Worm (Caenorhabditis elegans): Measurements from ENCODE around the gene wrt-9.

Gene wrt-9

DNA sequence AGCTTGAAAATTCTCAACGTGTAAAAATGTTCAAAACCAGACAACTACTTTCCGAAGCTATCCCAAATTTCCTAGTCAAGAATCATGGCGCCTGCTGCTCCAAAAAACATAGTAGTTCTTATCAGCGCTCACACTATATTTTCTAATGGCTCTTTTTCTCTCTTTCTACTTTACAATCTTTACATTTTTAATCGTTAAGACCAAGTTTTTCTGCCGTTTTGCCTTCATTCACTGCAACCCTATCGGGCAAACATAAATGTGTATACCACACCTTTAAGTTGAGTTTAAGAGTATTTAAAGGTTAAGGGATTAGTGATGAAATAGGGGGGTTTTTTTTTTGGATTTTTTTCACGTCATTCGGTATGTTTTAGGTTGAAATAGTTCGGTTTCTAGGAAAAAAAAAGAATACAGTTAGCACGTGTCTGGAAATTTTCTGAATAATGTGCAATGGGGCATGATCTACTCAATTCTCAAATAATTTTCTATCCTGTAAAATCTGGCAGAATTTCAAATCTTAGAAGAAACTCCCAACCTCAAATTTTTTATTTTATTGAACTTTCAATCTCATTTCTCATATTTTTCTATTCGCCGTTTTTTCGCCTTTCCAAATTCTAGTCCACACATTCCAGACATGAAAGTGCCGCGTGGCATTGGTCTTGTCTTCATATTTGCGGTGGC, 29.4 kb upstream of the wrt-9 start, which contains the start of gene K06A9.1:
Gene K06A9.1 (plus strand): TSS at position 628 of the 678 bp plus-strand sequence.
- no peak for TF ChIP-seq ets-7 (tag; optimal IDR thresholded peaks at IDR 0.05)
- TF ChIP-seq tbx-11 (GFP tag; IDR thresholded peaks at IDR 0.05) = no peak
- TF ChIP-seq pes-1 (GFP tag; IDR thresholded peaks at IDR 0.05) = no peak
- TF ChIP-seq sea-1 (GFP tag; conservative IDR thresholded peaks at IDR 0.05) = no peak
- no peak for TF ChIP-seq scrt-1 (GFP tag; IDR thresholded peaks at IDR 0.05)

DNA sequence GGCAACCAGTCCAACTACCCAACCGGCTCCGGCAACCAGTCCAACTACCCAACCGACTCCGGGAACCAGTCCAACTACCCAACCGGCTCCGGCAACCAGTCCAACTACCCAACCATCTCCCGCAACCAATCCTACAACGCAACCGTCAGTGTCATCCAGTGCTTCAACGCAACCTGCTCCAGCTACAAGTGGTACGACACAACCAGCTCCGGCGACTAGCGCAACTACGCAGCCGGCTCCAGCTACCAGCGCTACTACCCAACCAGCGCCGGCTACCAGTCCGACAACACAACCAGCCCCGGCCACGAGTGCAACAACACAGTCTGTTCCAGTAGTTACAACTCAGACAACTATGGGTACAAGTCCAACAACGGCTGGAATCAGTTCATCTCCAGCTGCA, 27.3 kb upstream of the wrt-9 start:
- TF ChIP-seq hmbx-1 (tag; optimal IDR thresholded peaks at IDR 0.05) (no peak), F13C5.2 (tag; optimal IDR thresholded peaks at IDR 0.05) (no peak), pes-1 (GFP tag; IDR thresholded peaks at IDR 0.05) (no peak)

DNA sequence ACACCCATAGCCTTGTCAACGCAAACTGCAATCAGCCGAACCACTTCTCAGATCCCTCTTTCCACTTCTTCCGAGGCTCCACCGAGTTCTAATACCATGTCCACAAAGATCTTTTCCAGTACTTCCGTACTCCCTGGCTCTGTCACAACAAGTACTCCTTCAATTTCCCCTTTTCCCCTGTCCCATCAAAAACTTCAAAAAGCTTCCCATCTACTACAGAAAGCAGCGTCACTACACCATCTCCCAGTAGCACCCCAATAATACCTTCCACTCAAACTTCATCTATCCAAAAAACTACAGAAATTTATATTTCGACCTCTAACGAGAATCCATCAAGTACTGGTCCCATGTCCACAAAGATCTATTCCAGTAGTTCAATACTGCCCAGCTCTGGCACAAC, 19.5 kb upstream of the wrt-9 start:
- TF ChIP-seq aly-1 (tag; optimal IDR thresholded peaks at IDR 0.05) (no peak), hmg-4 (GFP tag; optimal IDR thresholded peaks at IDR 0.05) (no peak), F13C5.2 (tag; optimal IDR thresholded peaks at IDR 0.05) (no peak), hnd-1 (tag; optimal IDR thresholded peaks at IDR 0.05) (no peak), B0310.2 (tag; optimal IDR thresholded peaks at IDR 0.05) (no peak), tra-4 (tag; optimal IDR thresholded peaks at IDR 0.05) (no peak), sea-1 (GFP tag; conservative IDR thresholded peaks at IDR 0.05) (no peak), tbx-37 (GFP tag; conservative IDR thresholded peaks at IDR 0.05) (no peak), ama-1 (optimal IDR thresholded peaks at IDR 0.05) (no peak)

DNA sequence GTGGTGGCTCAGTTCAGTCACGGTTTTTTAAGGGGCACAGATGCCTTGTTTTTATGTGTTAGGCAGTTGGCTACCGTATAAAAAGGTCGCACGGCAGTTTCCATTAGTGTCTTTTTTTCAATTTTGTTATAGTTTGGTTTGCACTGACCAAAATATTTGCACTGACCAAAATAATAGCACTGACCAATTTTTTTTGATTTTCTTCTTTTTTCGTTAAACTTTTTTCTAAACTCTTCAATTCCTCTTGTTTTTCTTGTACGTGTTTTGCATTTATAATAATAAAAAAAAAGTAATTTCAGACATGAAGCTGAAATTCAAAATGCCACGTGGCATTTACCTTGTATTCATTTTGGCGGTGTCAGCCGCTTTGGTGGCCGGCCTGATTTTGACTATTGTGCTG, 8.1 kb upstream of the wrt-9 start, which contains the start of gene H02F09.3:
Gene H02F09.3 (plus strand): TSS at position 301 of the 400 bp plus-strand sequence.
- TF ChIP-seq scrt-1 (GFP tag; IDR thresholded peaks at IDR 0.05) (no peak), ceh-13 (GFP tag; optimal IDR thresholded peaks at IDR 0.05) (no peak), ceh-36 (tag; optimal IDR thresholded peaks at IDR 0.05) (no peak), hmg-4 (GFP tag; optimal IDR thresholded peaks at IDR 0.05) (no peak), tra-4 (tag; optimal IDR thresholded peaks at IDR 0.05) (no peak), hnd-1 (tag; optimal IDR thresholded peaks at IDR 0.05) (no peak), hmbx-1 (tag; optimal IDR thresholded peaks at IDR 0.05) (no peak), aly-1 (tag; optimal IDR thresholded peaks at IDR 0.05) (no peak), B0310.2 (tag; optimal IDR thresholded peaks at IDR 0.05) (no peak), ets-7 (tag; optimal IDR thresholded peaks at IDR 0.05) (no peak), pes-1 (GFP tag; IDR thresholded peaks at IDR 0.05) (no peak), F13C5.2 (tag; optimal IDR thresholded peaks at IDR 0.05) (no peak), tbx-37 (GFP tag; conservative IDR thresholded peaks at IDR 0.05) (no peak), sea-1 (GFP tag; conservative IDR thresholded peaks at IDR 0.05) (no peak), ama-1 (optimal IDR thresholded peaks at IDR 0.05) (no peak), flt-1 (GFP tag; IDR thresholded peaks at IDR 0.05) (no peak), tbx-11 (GFP tag; IDR thresholded peaks at IDR 0.05) (no peak)

DNA sequence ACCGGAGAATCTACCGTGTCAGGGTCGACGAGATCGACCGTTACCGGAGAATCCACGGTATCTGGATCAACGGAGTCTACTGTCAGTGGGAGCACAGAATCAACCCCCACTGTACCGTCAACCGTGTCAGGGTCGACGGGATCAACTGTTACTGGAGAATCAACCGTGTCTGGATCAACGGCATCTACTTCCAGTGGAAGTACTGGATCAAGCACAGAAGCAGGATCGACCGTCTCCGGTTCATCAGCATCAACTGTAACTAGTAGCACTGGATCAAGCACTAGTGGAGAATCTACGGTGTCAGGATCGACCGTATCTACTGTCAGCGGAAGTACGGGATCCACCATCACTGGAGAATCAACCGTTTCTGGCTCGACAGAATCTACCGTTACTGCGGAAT, 4.5 kb upstream of the wrt-9 start, which contains the start of gene H02F09.2:
Gene H02F09.2 (plus strand): TSS at position 301 of the 400 bp plus-strand sequence.
- TF ChIP-seq F13C5.2 (tag; optimal IDR thresholded peaks at IDR 0.05) = no peak
- TF ChIP-seq tbx-37 (GFP tag; conservative IDR thresholded peaks at IDR 0.05) = no peak
- no peak for TF ChIP-seq hnd-1 (tag; optimal IDR thresholded peaks at IDR 0.05)

DNA sequence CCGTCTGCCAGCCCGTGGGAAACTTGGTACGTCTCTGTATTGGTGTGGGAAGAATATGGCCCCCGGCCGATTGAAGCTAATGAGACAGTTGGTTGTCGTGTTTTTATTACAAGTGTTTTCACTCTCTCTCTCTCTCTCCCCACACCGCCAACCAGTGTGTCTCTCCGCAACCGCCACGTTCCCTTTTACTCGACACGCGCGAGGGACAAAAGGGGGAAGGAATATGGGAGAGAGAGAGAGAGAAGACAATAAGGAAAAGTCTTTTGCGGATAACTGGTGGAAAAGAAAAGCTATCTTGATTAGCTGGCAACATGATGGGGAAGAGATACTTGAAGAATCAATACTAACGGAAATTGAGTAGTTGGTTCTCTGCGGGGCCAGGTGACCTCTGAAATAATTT, 2.2 kb downstream of the wrt-9 start:
- TF ChIP-seq sea-1 (GFP tag; conservative IDR thresholded peaks at IDR 0.05) = 0 out of 2 replicates have a peak, but pooled peaks have one; percentile 50
- peak; percentile 5 for TF ChIP-seq F13C5.2 (tag; optimal IDR thresholded peaks at IDR 0.05)
- TF ChIP-seq ceh-36 (tag; optimal IDR thresholded peaks at IDR 0.05) = peak; percentile 8
- no peak for TF ChIP-seq ceh-13 (GFP tag; optimal IDR thresholded peaks at IDR 0.05)
- TF ChIP-seq hmg-4 (GFP tag; optimal IDR thresholded peaks at IDR 0.05) = peak; percentile 36

DNA sequence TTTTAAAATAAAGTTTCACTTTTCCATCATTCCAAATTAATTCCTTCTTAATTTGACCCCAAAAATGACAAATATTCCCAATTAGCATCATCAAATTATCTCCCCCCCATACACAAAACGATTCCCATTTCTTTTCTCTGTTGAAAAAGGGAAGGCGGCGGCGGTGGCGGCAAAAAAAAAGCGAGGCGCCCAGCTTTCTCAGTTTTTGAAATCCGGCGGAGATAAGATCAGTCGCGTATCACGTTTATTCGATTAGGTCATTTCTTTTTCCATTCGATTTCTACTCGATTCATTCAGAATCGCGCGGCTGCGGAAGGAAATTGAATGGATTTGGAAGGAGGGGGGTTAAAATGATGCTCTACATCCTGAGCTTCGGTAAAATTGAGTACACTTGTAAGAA, 7.5 kb downstream of the wrt-9 start:
- TF ChIP-seq ama-1 (optimal IDR thresholded peaks at IDR 0.05) (no peak), sea-1 (GFP tag; conservative IDR thresholded peaks at IDR 0.05) (no peak), hmg-4 (GFP tag; optimal IDR thresholded peaks at IDR 0.05) (no peak), scrt-1 (GFP tag; IDR thresholded peaks at IDR 0.05) (no peak), F13C5.2 (tag; optimal IDR thresholded peaks at IDR 0.05) (no peak), B0310.2 (tag; optimal IDR thresholded peaks at IDR 0.05) (no peak), tbx-11 (GFP tag; IDR thresholded peaks at IDR 0.05) (no peak), tbx-37 (GFP tag; conservative IDR thresholded peaks at IDR 0.05) (no peak), aly-1 (tag; optimal IDR thresholded peaks at IDR 0.05) (no peak), ets-7 (tag; optimal IDR thresholded peaks at IDR 0.05) (no peak), ceh-36 (tag; optimal IDR thresholded peaks at IDR 0.05) (no peak), hmbx-1 (tag; optimal IDR thresholded peaks at IDR 0.05) (no peak)

DNA sequence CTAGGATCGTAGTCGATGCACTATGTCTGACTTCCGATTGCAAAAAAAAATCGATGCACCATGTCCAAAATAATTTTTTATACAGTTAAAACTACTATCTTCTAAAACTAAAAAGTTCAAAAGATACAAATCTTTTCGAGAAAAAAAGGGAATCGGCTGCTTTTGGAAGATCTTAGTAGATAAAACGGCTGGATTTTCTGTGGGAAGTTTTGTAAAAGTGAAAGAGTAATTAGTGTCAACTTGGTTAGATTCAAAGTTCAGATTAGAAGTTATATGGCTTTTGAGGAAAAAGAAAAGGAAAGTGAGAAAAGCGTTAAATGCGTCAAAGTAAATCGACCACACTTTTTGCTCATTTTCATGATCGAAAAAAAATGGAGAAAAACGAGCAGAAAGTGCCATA, 10.6 kb downstream of the wrt-9 start:
- TF ChIP-seq pes-1 (GFP tag; IDR thresholded peaks at IDR 0.05) (no peak), ets-7 (tag; optimal IDR thresholded peaks at IDR 0.05) (no peak), hmg-4 (GFP tag; optimal IDR thresholded peaks at IDR 0.05) (no peak), ceh-36 (tag; optimal IDR thresholded peaks at IDR 0.05) (no peak), ama-1 (optimal IDR thresholded peaks at IDR 0.05) (no peak), hmbx-1 (tag; optimal IDR thresholded peaks at IDR 0.05) (no peak)

Measured in whole organism, early embryonic.